Fruit fly (Drosophila melanogaster): ENCODE results near the gene Vha100-1.

Vha100-1 gene

dm6 chr3R:29124128-29124527 lies 6.9 kb upstream of the Vha100-1 start (continued):
- peak; percentile 14 for TF ChIP-seq CG10462 (GFP tag; optimal IDR thresholded peaks at IDR 0.05)
- TF ChIP-seq Usf (GFP tag; optimal IDR thresholded peaks at IDR 0.05), result peak; percentile 2
- TF ChIP-seq vvl (GFP tag; IDR thresholded peaks at IDR 0.05), result peak; percentile 88
- peak; percentile 48 for TF ChIP-seq Six4 (GFP tag; optimal IDR thresholded peaks at IDR 0.05)
- peak; percentile 67 for TF ChIP-seq CG4730 (GFP tag; IDR thresholded peaks at IDR 0.05)
- TF ChIP-seq CG11085 (GFP tag; IDR thresholded peaks at IDR 0.05), result peak; percentile 34; the same call in 1 of the 2 replicates
- TF ChIP-seq Xbp1 (GFP tag; optimal IDR thresholded peaks at IDR 0.05), result peak; percentile 64
- peak; percentile 89 for TF ChIP-seq CG31365 (tag; optimal IDR thresholded peaks at IDR 0.05)
- no peak for TF ChIP-seq oc (tag; optimal IDR thresholded peaks at IDR 0.05)
- peak; percentile 86 for TF ChIP-seq CG1603 (tag; optimal IDR thresholded peaks at IDR 0.05)
- TF ChIP-seq gce (GFP tag; IDR thresholded peaks at IDR 0.05), result peak; percentile 51; the same call in 1 of the 3 replicates
- peak; percentile 43 for TF ChIP-seq CG13775 (GFP tag; optimal IDR thresholded peaks at IDR 0.05)
- TF ChIP-seq ken (GFP tag; IDR thresholded peaks at IDR 0.05), result peak; percentile 87
- TF ChIP-seq CG6683 (GFP tag; optimal IDR thresholded peaks at IDR 0.05), result no peak
- TF ChIP-seq ro (GFP tag; IDR thresholded peaks at IDR 0.05), result no peak
- peak; percentile 40 for TF ChIP-seq Spps (tag; optimal IDR thresholded peaks at IDR 0.05)
- peak; percentile 49 for TF ChIP-seq CG4820 (GFP tag; optimal IDR thresholded peaks at IDR 0.05)
- peak; percentile 32 for TF ChIP-seq CG16863 (GFP tag; optimal IDR thresholded peaks at IDR 0.05)
- TF ChIP-seq Nf-YA (GFP tag; IDR thresholded peaks at IDR 0.05), result peak; percentile 55; the same call in 1 of the 2 replicates
- TF ChIP-seq bsh (GFP tag; optimal IDR thresholded peaks at IDR 0.05), result peak in 1 of 2 experiments; percentile 74
- peak; percentile 19 to 63 for TF ChIP-seq chif (GFP tag; optimal IDR thresholded peaks at IDR 0.05)
- TF ChIP-seq twi (tag; optimal IDR thresholded peaks at IDR 0.05), result peak; percentile 29
- TF ChIP-seq CG18011 (GFP tag; optimal IDR thresholded peaks at IDR 0.05), result no peak
- TF ChIP-seq ash1 (GFP tag; optimal IDR thresholded peaks at IDR 0.05), result no peak
- TF ChIP-seq luna (GFP tag; optimal IDR thresholded peaks at IDR 0.05), result no peak
- TF ChIP-seq grn (GFP tag; optimal IDR thresholded peaks at IDR 0.05), result peak; percentile 81
- no peak for TF ChIP-seq Adf1 (GFP tag; IDR thresholded peaks at IDR 0.05)
- no peak for TF ChIP-seq CG4707 (GFP tag; optimal IDR thresholded peaks at IDR 0.05)
- peak; percentile 65 for TF ChIP-seq Hsf (GFP tag; optimal IDR thresholded peaks at IDR 0.05)
- TF ChIP-seq repo (GFP tag; optimal IDR thresholded peaks at IDR 0.05), result peak; percentile 24
- TF ChIP-seq pnt (GFP tag; optimal IDR thresholded peaks at IDR 0.05), result peak; percentile 78
- TF ChIP-seq CTCF (GFP tag; optimal IDR thresholded peaks at IDR 0.05), result no peak
- peak; percentile 81 for TF ChIP-seq Antp (GFP tag; optimal IDR thresholded peaks at IDR 0.05)
- TF ChIP-seq HLH54F (GFP tag; optimal IDR thresholded peaks at IDR 0.05), result peak; percentile 52
- no peak for TF ChIP-seq ERR (GFP tag; optimal IDR thresholded peaks at IDR 0.05)
- TF ChIP-seq nerfin-1 (tag; optimal IDR thresholded peaks at IDR 0.05), result peak; percentile 2
- peak; percentile 60 for TF ChIP-seq zen (tag; optimal IDR thresholded peaks at IDR 0.05)
- no peak for TF ChIP-seq Dp (GFP tag; optimal IDR thresholded peaks at IDR 0.05)
- TF ChIP-seq Camta (GFP tag; optimal IDR thresholded peaks at IDR 0.05), result peak; percentile 38
- TF ChIP-seq CG8388 (GFP tag; optimal IDR thresholded peaks at IDR 0.05), result peak; percentile 71
- TF ChIP-seq Rx (GFP tag; IDR thresholded peaks at IDR 0.05), result peak; percentile 56
- TF ChIP-seq CG12391 (tag; optimal IDR thresholded peaks at IDR 0.05), result peak; percentile 61
- TF ChIP-seq corto (GFP tag; optimal IDR thresholded peaks at IDR 0.05), result no peak
- TF ChIP-seq Mrtf (GFP tag; IDR thresholded peaks at IDR 0.05), result peak; percentile 72
- no peak for TF ChIP-seq NC2α (GFP tag; optimal IDR thresholded peaks at IDR 0.05)
- TF ChIP-seq az2 (GFP tag; optimal IDR thresholded peaks at IDR 0.05), result peak; percentile 60
- TF ChIP-seq CG10543 (GFP tag; optimal IDR thresholded peaks at IDR 0.05), result peak; percentile 11
- TF ChIP-seq H15 (GFP tag; IDR thresholded peaks at IDR 0.05), result peak; percentile 63; the same call in 1 of the 3 replicates
- TF ChIP-seq CG6175 (GFP tag; IDR thresholded peaks at IDR 0.05), result 0 out of 3 replicates have a peak, but pooled peaks have one; percentile 52
- TF ChIP-seq CG1024 (GFP tag; IDR thresholded peaks at IDR 0.05), result peak; percentile 68
- peak; percentile 10 for TF ChIP-seq tx (GFP tag; optimal IDR thresholded peaks at IDR 0.05)
- TF ChIP-seq CG1647 (GFP tag; optimal IDR thresholded peaks at IDR 0.05), result peak; percentile 4
